Fruit fly (Drosophila melanogaster) whole organism, prepupa: Measurements from ENCODE around the gene CG1943.

ENCODE experiments used
- CG10631 ChIP-seq: fragments of 200-800 bp; sonication (Bioruptor generic); optimal IDR thresholded peaks from 2 replicates; lab custom pipeline; 2016; ENCODE audit warnings: missing biosample characterization, missing genetic modification characterization
- CG11762 ChIP-seq: fragments of 200-800 bp; sonication (Bioruptor generic); optimal IDR thresholded peaks from 3 replicates; lab custom pipeline; 2016; ENCODE audit warnings: missing biosample characterization, missing genetic modification characterization; ENCODE audit not compliant: insufficient read depth
- CG11902 ChIP-seq: fragments of 200-800 bp; sonication (Bioruptor generic); optimal IDR thresholded peaks from 3 replicates; lab custom pipeline; 2016; ENCODE audit warnings: missing biosample characterization, missing genetic modification characterization
- CG15336 ChIP-seq: fragments of 200-800 bp; sonication (Bioruptor generic); IDR thresholded peaks from 2 replicates; pipeline ENCODE4 v1.3.6; 2022; ENCODE audit warnings: missing biosample characterization, missing genetic modification characterization
- CG1621 ChIP-seq: fragments of 200-800 bp; sonication (Bioruptor generic); optimal IDR thresholded peaks from 3 replicates; lab custom pipeline; 2018; ENCODE audit warnings: missing biosample characterization, mild to moderate bottlenecking, missing genetic modification characterization
- CG31627 ChIP-seq: fragments of 200-800 bp; sonication (Bioruptor generic); optimal IDR thresholded peaks from 3 replicates; lab custom pipeline; 2016; ENCODE audit warnings: missing biosample characterization, missing genetic modification characterization
- CG32006 ChIP-seq: fragments of 200-800 bp; sonication (Bioruptor generic); optimal IDR thresholded peaks from 3 replicates; lab custom pipeline; 2017; ENCODE audit warnings: missing biosample characterization, mild to moderate bottlenecking, missing genetic modification characterization
- CG34406 ChIP-seq: fragments of 200-800 bp; sonication (Bioruptor generic); optimal IDR thresholded peaks from 3 replicates; lab custom pipeline; 2016; ENCODE audit warnings: missing biosample characterization, missing genetic modification characterization
- CG4318 ChIP-seq: fragments of 200-800 bp; sonication (Bioruptor generic); optimal IDR thresholded peaks from 3 replicates; lab custom pipeline; 2017; ENCODE audit warnings: missing biosample characterization, mild to moderate bottlenecking, missing genetic modification characterization
- CG6163 ChIP-seq: fragments of 200-800 bp; sonication (Bioruptor generic); IDR thresholded peaks from 3 replicates; pipeline ENCODE4 v1.3.6; 2022; ENCODE audit warnings: missing biosample characterization, missing genetic modification characterization
- CG6276 ChIP-seq: fragments of 200-800 bp; sonication (Bioruptor generic); optimal IDR thresholded peaks from 2 replicates; lab custom pipeline; 2017; ENCODE audit warnings: missing biosample characterization, mild to moderate bottlenecking, missing genetic modification characterization
- CG6792 ChIP-seq: fragments of 200-800 bp; sonication (Bioruptor generic); optimal IDR thresholded peaks from 3 replicates; lab custom pipeline; 2016; ENCODE audit warnings: missing biosample characterization, missing genetic modification characterization
- CG6808 ChIP-seq: fragments of 200-800 bp; sonication (Bioruptor generic); optimal IDR thresholded peaks from 3 replicates; lab custom pipeline; 2017; ENCODE audit warnings: missing biosample characterization, missing genetic modification characterization, mild to moderate bottlenecking, moderate library complexity, missing genetic modification reagents
- CG6854 ChIP-seq: fragments of 200-800 bp; sonication (Bioruptor generic); optimal IDR thresholded peaks from 2 replicates; lab custom pipeline; 2017; ENCODE audit warnings: missing biosample characterization, mild to moderate bottlenecking, missing genetic modification characterization
- CG7368 ChIP-seq: fragments of 200-800 bp; sonication (Bioruptor generic); optimal IDR thresholded peaks from 3 replicates; lab custom pipeline; 2016; ENCODE audit warnings: missing biosample characterization, missing genetic modification characterization
- CG8319 ChIP-seq: fragments of 200-800 bp; sonication (Bioruptor generic); optimal IDR thresholded peaks from 3 replicates; lab custom pipeline; 2016; ENCODE audit warnings: missing biosample characterization, missing genetic modification characterization
- CG8632 ChIP-seq: fragments of 200-800 bp; sonication (Bioruptor generic); optimal IDR thresholded peaks from 3 replicates; lab custom pipeline; 2016; ENCODE audit warnings: missing biosample characterization, missing genetic modification characterization
- CG9139 ChIP-seq: fragments of 200-800 bp; sonication (Bioruptor generic); optimal IDR thresholded peaks from 3 replicates; lab custom pipeline; 2017; ENCODE audit warnings: missing biosample characterization, mild to moderate bottlenecking, missing genetic modification characterization
- Eip75B ChIP-seq: fragments of 200-800 bp; sonication (Bioruptor generic); optimal IDR thresholded peaks from 3 replicates; lab custom pipeline; 2016; ENCODE audit warnings: missing biosample characterization, missing genetic modification characterization
- Eip78C ChIP-seq: fragments of 200-800 bp; sonication (Bioruptor generic); peaks from one replicate; lab custom pipeline; 2016; ENCODE audit warnings: missing biosample characterization, missing genetic modification characterization
- Eip93F ChIP-seq: fragments of 200-800 bp; sonication (Bioruptor generic); optimal IDR thresholded peaks from 2 replicates; lab custom pipeline; 2016; ENCODE audit warnings: missing biosample characterization, mild to moderate bottlenecking, missing genetic modification characterization
- Ets21C ChIP-seq: fragments of 200-800 bp; sonication (Bioruptor generic); optimal IDR thresholded peaks from 3 replicates; lab custom pipeline; 2016; ENCODE audit warnings: missing biosample characterization, missing genetic modification characterization
- Ets96B ChIP-seq: fragments of 200-800 bp; optimal IDR thresholded peaks from 2 replicates; lab custom pipeline; 2019; ENCODE audit warnings: missing biosample characterization, mild to moderate bottlenecking, missing genetic modification characterization, moderate library complexity
- Hr38 ChIP-seq: sonication (Bioruptor generic); optimal IDR thresholded peaks from 2 replicates; lab custom pipeline; 2016; ENCODE audit warnings: missing biosample characterization, missing genetic modification characterization
- Lpt ChIP-seq: fragments of 200-800 bp; sonication (Bioruptor generic); optimal IDR thresholded peaks from 3 replicates; lab custom pipeline; 2016; ENCODE audit warnings: missing biosample characterization, missing genetic modification characterization
- OdsH ChIP-seq: fragments of 200-800 bp; sonication (Bioruptor generic); optimal IDR thresholded peaks from 3 replicates; lab custom pipeline; 2016; ENCODE audit warnings: missing biosample characterization, missing genetic modification characterization
- Smox ChIP-seq: fragments of 200-800 bp; sonication (Bioruptor generic); optimal IDR thresholded peaks from 3 replicates; lab custom pipeline; 2016; ENCODE audit warnings: missing biosample characterization, missing genetic modification characterization
- Sox102F ChIP-seq: fragments of 200-800 bp; sonication (Bioruptor generic); optimal IDR thresholded peaks from 2 replicates; lab custom pipeline; 2016; ENCODE audit warnings: missing biosample characterization, mild to moderate bottlenecking, missing genetic modification characterization
- Sox14 ChIP-seq: fragments of 200-800 bp; sonication (Bioruptor generic); optimal IDR thresholded peaks from 3 replicates; lab custom pipeline; 2016; ENCODE audit warnings: missing biosample characterization, missing genetic modification characterization
- cyc ChIP-seq: fragments of 200-800 bp; sonication (Bioruptor generic); optimal IDR thresholded peaks from 3 replicates; lab custom pipeline; 2016; ENCODE audit warnings: missing biosample characterization, missing genetic modification characterization
- dsx ChIP-seq: fragments of 200-800 bp; optimal IDR thresholded peaks from 3 replicates; lab custom pipeline; 2019; ENCODE audit warnings: missing biosample characterization, mild to moderate bottlenecking, missing genetic modification characterization, moderate library complexity; ENCODE audit not compliant: poor library complexity, severe bottlenecking
- eg ChIP-seq: fragments of 200-800 bp; sonication (Bioruptor generic); IDR thresholded peaks from 3 replicates; pipeline ENCODE4 v1.3.6; 2022; ENCODE audit warnings: missing biosample characterization, missing genetic modification characterization
- fd85E ChIP-seq: fragments of 200-800 bp; sonication (Bioruptor generic); optimal IDR thresholded peaks from 3 replicates; lab custom pipeline; 2016; ENCODE audit warnings: missing biosample characterization, missing genetic modification characterization
- fkh ChIP-seq: fragments of 200-800 bp; sonication (Bioruptor generic); optimal IDR thresholded peaks from 3 replicates; lab custom pipeline; 2017; ENCODE audit warnings: missing biosample characterization, mild to moderate bottlenecking, missing genetic modification characterization, moderate library complexity
- net ChIP-seq: fragments of 200-800 bp; sonication (Bioruptor generic); optimal IDR thresholded peaks from 3 replicates; lab custom pipeline; 2016; ENCODE audit warnings: missing biosample characterization, missing genetic modification characterization
- pdm3 ChIP-seq: fragments of 200-800 bp; sonication (Bioruptor generic); optimal IDR thresholded peaks from 3 replicates; lab custom pipeline; 2016; ENCODE audit warnings: missing biosample characterization, missing genetic modification characterization
- salr ChIP-seq, 2 experiments: fragments of 200-800 bp; sonication (Bioruptor generic); optimal IDR thresholded peaks; 3 replicates each; lab custom pipeline; 2016 to 2018; ENCODE audit warnings: missing biosample characterization in 2 of 2, missing genetic modification characterization in 2 of 2, mild to moderate bottlenecking in 1 of 2
- spab ChIP-seq: fragments of 200-800 bp; sonication (Bioruptor generic); optimal IDR thresholded peaks from 2 replicates; lab custom pipeline; 2017; ENCODE audit warnings: missing biosample characterization, mild to moderate bottlenecking, missing genetic modification characterization, missing genetic modification reagents
- ss ChIP-seq, 2 experiments: fragments of 200-800 bp; sonication (Bioruptor generic); optimal IDR thresholded peaks; 2 replicates in 1 of 2; 3 replicates in 1 of 2; lab custom pipeline; 2017 to 2018; ENCODE audit warnings: mild to moderate bottlenecking in 2 of 2, missing biosample characterization in 2 of 2, missing genetic modification characterization in 2 of 2, moderate library complexity in 1 of 2
- vri ChIP-seq: fragments of 200-800 bp; sonication (Bioruptor generic); optimal IDR thresholded peaks from 3 replicates; lab custom pipeline; 2016; ENCODE audit warnings: missing biosample characterization, mild to moderate bottlenecking, missing genetic modification characterization

The CG1943 gene

dm6 chr3R:7122172-7123072 lies 47.8 kb downstream of the CG1943 start (continued):
- no peak for TF ChIP-seq ss (GFP tag; optimal IDR thresholded peaks at IDR 0.05; lab: Kevin White, UChicago)
- 0 out of 2 replicates have a peak, but pooled peaks have one; percentile 9 for TF ChIP-seq CG15336
- no peak for TF ChIP-seq OdsH (GFP tag; lab: Kevin White, UChicago)
- no peak for TF ChIP-seq CG10631 (GFP tag; lab: Kevin White, UChicago)
- TF ChIP-seq, all 60 proteins: peak for 9

- no peak for TF ChIP-seq CG6854
- TF ChIP-seq Eip93F (GFP tag; lab: Kevin White, UChicago) = no peak
- TF ChIP-seq CG1621 = no peak
- TF ChIP-seq Smox (GFP tag; lab: Kevin White, UChicago) = no peak
- TF ChIP-seq CG6276 (GFP tag; lab: Kevin White, UChicago) = peak; percentile 13
- TF ChIP-seq CG31627 (GFP tag; lab: Kevin White, UChicago) = no peak
- TF ChIP-seq Ets96B (tag; lab: Kevin White, UChicago) = no peak
- no peak for TF ChIP-seq dsx (GFP tag; lab: Kevin White, UChicago)
- peak; percentile 12 for TF ChIP-seq Eip78C
- no peak for TF ChIP-seq Sox14 (GFP tag; lab: Kevin White, UChicago)
- no peak for TF ChIP-seq CG8319 (GFP tag; lab: Kevin White, UChicago)
These were observed 48.5 kb downstream of the CG1943 start for dm6 chr3R:7123073-7123572.

- peak; percentile 4 for TF ChIP-seq dsx (GFP tag; lab: Kevin White, UChicago)
- no peak for TF ChIP-seq spab (GFP tag; lab: Kevin White, UChicago)
- 0 out of 3 replicates have a peak, but pooled peaks have one; percentile 27 for TF ChIP-seq eg (GFP tag; lab: Robert Waterston, UW)
- peak; percentile 84 for TF ChIP-seq fkh
These were observed 49.0 kb downstream of the CG1943 start for dm6 chr3R:7123699-7124098.

dm6 chr3R:7124109-7124639 lies 49.5 kb downstream of the CG1943 start, which contains the start of the genes Alh and CG10098:
Alh (minus strand) TSS chr3R:7124185.
CG10098 (plus strand) TSS chr3R:7124548.
- peak; percentile 86 for TF ChIP-seq Ets21C (GFP tag; lab: Kevin White, UChicago)
- peak; percentile 77 for TF ChIP-seq CG32006
- peak; percentile 91 for TF ChIP-seq pdm3 (GFP tag; lab: Kevin White, UChicago)
- TF ChIP-seq CG6163 (GFP tag; lab: Robert Waterston, UW) = peak; percentile 79
- TF ChIP-seq Eip93F (GFP tag; lab: Kevin White, UChicago) = peak; percentile 69
- TF ChIP-seq CG6792 (GFP tag; lab: Kevin White, UChicago) = peak; percentile 78
- peak; percentile 59 for TF ChIP-seq CG7368 (GFP tag; lab: Kevin White, UChicago)
- peak; percentile 55 for TF ChIP-seq Lpt (GFP tag; lab: Kevin White, UChicago)
- peak; percentile 23; the same call in 1 of the 2 replicates for TF ChIP-seq CG15336
- peak; percentile 5 for TF ChIP-seq dsx (GFP tag; lab: Kevin White, UChicago)
- peak; percentile 42 for TF ChIP-seq spab (GFP tag; lab: Kevin White, UChicago)
- no peak for TF ChIP-seq fd85E (GFP tag; lab: Kevin White, UChicago)
- no peak for TF ChIP-seq CG9139 (GFP tag; lab: Kevin White, UChicago)
- peak; percentile 75 for TF ChIP-seq Sox102F (GFP tag; lab: Kevin White, UChicago)
- TF ChIP-seq CG11902 (GFP tag; lab: Kevin White, UChicago) = peak; percentile 85
- TF ChIP-seq net = peak; percentile 62
- TF ChIP-seq Eip75B (GFP tag; lab: Kevin White, UChicago) = peak; percentile 76
- TF ChIP-seq CG6854 = no peak
- TF ChIP-seq CG10631 (GFP tag; lab: Kevin White, UChicago) = peak; percentile 92
- peak; percentile 91 for TF ChIP-seq cyc (GFP tag; lab: Kevin White, UChicago)
- peak; percentile 52 for TF ChIP-seq CG11762 (GFP tag; lab: Kevin White, UChicago)
- peak; percentile 41 for TF ChIP-seq Hr38 (GFP tag; lab: Kevin White, UChicago)
- peak; percentile 93 for TF ChIP-seq fkh
- TF ChIP-seq Eip78C = peak; percentile 90
- TF ChIP-seq Ets96B (tag; lab: Kevin White, UChicago) = peak; percentile 61
- peak; percentile 42 for TF ChIP-seq vri (GFP tag; lab: Kevin White, UChicago)
- peak; percentile 82 for TF ChIP-seq Sox14 (GFP tag; lab: Kevin White, UChicago)
- TF ChIP-seq salr (GFP tag; optimal IDR thresholded peaks at IDR 0.05; lab: Kevin White, UChicago) = peak; percentile 61 to 88
- TF ChIP-seq CG6808 (GFP tag; lab: Kevin White, UChicago) = peak; percentile 37
- peak; percentile 68 for TF ChIP-seq CG34406 (GFP tag; lab: Kevin White, UChicago)
- TF ChIP-seq CG4318 = peak; percentile 72
- TF ChIP-seq CG8632 = peak; percentile 73
